Fruit fly (Drosophila melanogaster) whole organism: ENCODE measurements around the gene CG42529.

Experiments used
- CG8478 ChIP-seq: fragments of >200 bp; optimal IDR thresholded peaks from 2 replicates; lab custom pipeline; 2018; ENCODE audit warnings: inconsistent platforms
- Dll ChIP-seq: fragments of >200 bp; optimal IDR thresholded peaks from 2 replicates; lab custom pipeline; 2017
- EcR ChIP-seq, 2 experiments: fragments of >200 bp; optimal IDR thresholded peaks; 2 replicates each; lab custom pipeline; 2017; ENCODE audit warnings: missing biosample characterization in 2 of 2, missing genetic modification characterization in 2 of 2, missing genetic modification reagents in 2 of 2
- pan ChIP-seq: fragments of >200 bp; optimal IDR thresholded peaks from 2 replicates; lab custom pipeline; 2017
- psq ChIP-seq: fragments of >200 bp; optimal IDR thresholded peaks from 2 replicates; lab custom pipeline; 2017
- usp ChIP-seq: fragments of >200 bp; optimal IDR thresholded peaks from 2 replicates; lab custom pipeline; 2017; ENCODE audit warnings: missing biosample characterization, missing genetic modification characterization, mixed read lengths

DNA sequence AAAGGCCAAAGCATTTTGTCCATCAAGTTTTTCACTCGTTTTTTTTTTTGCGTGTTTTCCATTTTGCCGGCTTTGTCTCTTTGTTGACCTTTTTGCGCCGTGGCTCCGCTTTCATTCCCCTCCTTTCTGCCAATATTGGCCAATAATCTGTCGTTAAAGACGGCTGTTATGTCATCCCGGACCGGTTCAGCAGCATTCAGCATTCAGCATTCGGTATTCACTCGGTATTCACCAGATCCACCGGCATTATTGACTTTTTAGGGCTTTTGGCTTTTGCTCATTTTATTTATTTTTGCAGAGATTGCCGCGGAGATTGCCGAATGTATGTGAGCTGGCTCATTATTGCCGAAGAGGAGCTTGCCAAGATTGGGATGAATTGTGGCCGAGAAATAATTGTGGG, 25.5 kb upstream of the CG42529 start:
- TF ChIP-seq Dll, result no peak
- no peak for TF ChIP-seq pan (lab: Kevin White, UChicago)
- TF ChIP-seq CG8478, result no peak
- TF ChIP-seq psq (lab: Kevin White, UChicago), result no peak
- no peak for TF ChIP-seq usp (GFP tag; lab: Kevin White, UChicago)
- TF ChIP-seq EcR (GFP tag; optimal IDR thresholded peaks at IDR 0.05; lab: Kevin White, UChicago), result no peak
